Worm (Caenorhabditis elegans): ENCODE measurements around the gene clec-118.

ce11 chrII:643733-644132 lies 31.5 kb upstream of the clec-118 start:
- no peak for TF ChIP-seq nhr-42 (GFP tag; IDR thresholded peaks at IDR 0.05)
- TF ChIP-seq pha-4 (GFP tag; IDR thresholded peaks at IDR 0.05), result no peak
- TF ChIP-seq pha-4 (tag; optimal IDR thresholded peaks at IDR 0.05), result no peak
- no peak for TF ChIP-seq ceh-32 (tag; optimal IDR thresholded peaks at IDR 0.05; ENCODE audit: poor library complexity)
- no peak for TF ChIP-seq lin-39 (tag; optimal IDR thresholded peaks at IDR 0.05)
- TF ChIP-seq skn-1 (tag; optimal IDR thresholded peaks at IDR 0.05), result no peak
- TF ChIP-seq fkh-10 (GFP tag; optimal IDR thresholded peaks at IDR 0.05), result no peak
- no peak for TF ChIP-seq nhr-237 (tag; optimal IDR thresholded peaks at IDR 0.05)
- TF ChIP-seq lir-3 (tag; optimal IDR thresholded peaks at IDR 0.05), result no peak
- no peak for TF ChIP-seq dmd-9 (GFP tag; IDR thresholded peaks at IDR 0.05)
- no peak for TF ChIP-seq ztf-11 (tag; optimal IDR thresholded peaks at IDR 0.05)
- no peak for TF ChIP-seq snpc-4 (tag; optimal IDR thresholded peaks at IDR 0.05)
- TF ChIP-seq hif-1 (tag; optimal IDR thresholded peaks at IDR 0.05), result no peak

Measured in whole organism, L4 larva.